Fruit fly (Drosophila melanogaster): ENCODE results near the gene CG7453.
A peak's percentile ranks its signal among the peaks of the same experiment; 100 is the strongest.

Gene CG7453

dm6 chrX:19187624-19188085, 7.7 kb downstream of the CG7453 start, which contains the start of gene Mec2 (continued):
- TF ChIP-seq CG18599 (GFP tag; optimal IDR thresholded peaks at IDR 0.05) (peak; percentile 36), CG17328 (GFP tag; IDR thresholded peaks at IDR 0.05) (peak; percentile 62), rib (GFP tag; IDR thresholded peaks at IDR 0.05) (no peak), Neu2 (GFP tag; optimal IDR thresholded peaks at IDR 0.05; ENCODE audit: borderline replicate concordance) (no peak), CG16779 (GFP tag; IDR thresholded peaks at IDR 0.05) (no peak), Elba2 (GFP tag; optimal IDR thresholded peaks at IDR 0.05) (no peak), ham (GFP tag; IDR thresholded peaks at IDR 0.05) (no peak), CG2116 (GFP tag; optimal IDR thresholded peaks at IDR 0.05) (no peak), Myb (GFP tag; optimal IDR thresholded peaks at IDR 0.05) (peak; percentile 53), Hr39 (optimal IDR thresholded peaks at IDR 0.05) (no peak), ap (GFP tag; IDR thresholded peaks at IDR 0.05) (peak; percentile 38; the same call in 1 of the 2 replicates), Lim3 (GFP tag; IDR thresholded peaks at IDR 0.05) (no peak), CG12942 (GFP tag; optimal IDR thresholded peaks at IDR 0.05) (peak; percentile 58), fd64A (GFP tag; optimal IDR thresholded peaks at IDR 0.05) (no peak), CG17912 (GFP tag; optimal IDR thresholded peaks at IDR 0.05) (no peak), Doc3 (GFP tag; IDR thresholded peaks at IDR 0.05; ENCODE audit: partially characterized antibody) (no peak), CG8478 (optimal IDR thresholded peaks at IDR 0.05) (no peak), Taf1 (GFP tag; IDR thresholded peaks at IDR 0.05) (no peak), CG13424 (tag; optimal IDR thresholded peaks at IDR 0.05) (peak; percentile 1), Oli (tag; optimal IDR thresholded peaks at IDR 0.05) (peak; percentile 62), CG1832 (GFP tag; optimal IDR thresholded peaks at IDR 0.05) (no peak), Drgx (GFP tag; IDR thresholded peaks at IDR 0.05) (peak; percentile 72), Awh (GFP tag; IDR thresholded peaks at IDR 0.05) (0 out of 2 replicates have a peak, but pooled peaks have one; percentile 14), CG2712 (tag; optimal IDR thresholded peaks at IDR 0.05) (peak; percentile 30), bbx (GFP tag; IDR thresholded peaks at IDR 0.05; ENCODE audit: partially characterized antibody) (no peak), cato (GFP tag; optimal IDR thresholded peaks at IDR 0.05; ENCODE audit: borderline replicate concordance) (no peak), sens-2 (GFP tag; IDR thresholded peaks at IDR 0.05) (no peak), corto (GFP tag; optimal IDR thresholded peaks at IDR 0.05) (peak; percentile 52), YL-1 (GFP tag; optimal IDR thresholded peaks at IDR 0.05) (no peak), jigr1 (GFP tag; IDR thresholded peaks at IDR 0.05) (no peak), Dad (GFP tag; optimal IDR thresholded peaks at IDR 0.05) (peak; percentile 35), CG30403 (GFP tag; optimal IDR thresholded peaks at IDR 0.05) (peak; percentile 47), grn (GFP tag; optimal IDR thresholded peaks at IDR 0.05) (no peak), cwo (GFP tag; optimal IDR thresholded peaks at IDR 0.05) (no peak), Max (GFP tag; optimal IDR thresholded peaks at IDR 0.05) (no peak), hth (optimal IDR thresholded peaks at IDR 0.05) (no peak), vnd (GFP tag; IDR thresholded peaks at IDR 0.05; ENCODE audit: partially characterized antibody) (no peak), Hr78 (GFP tag; optimal IDR thresholded peaks at IDR 0.05) (peak in 1 of 2 experiments; percentile 83), Mrtf (GFP tag; IDR thresholded peaks at IDR 0.05) (0 out of 3 replicates have a peak, but pooled peaks have one; percentile 38), Dip3 (GFP tag; optimal IDR thresholded peaks at IDR 0.05) (peak; percentile 4), CG15601 (tag; optimal IDR thresholded peaks at IDR 0.05) (no peak), row (GFP tag; IDR thresholded peaks at IDR 0.05) (peak; percentile 86), HLH3B (GFP tag; IDR thresholded peaks at IDR 0.05) (peak; percentile 62), fd102C (GFP tag; optimal IDR thresholded peaks at IDR 0.05) (no peak), Opbp (GFP tag; IDR thresholded peaks at IDR 0.05; ENCODE audit: partially characterized antibody) (no peak), pb (GFP tag; optimal IDR thresholded peaks at IDR 0.05) (peak; percentile 52), trh (GFP tag; optimal IDR thresholded peaks at IDR 0.05) (no peak), Tbp (GFP tag; optimal IDR thresholded peaks at IDR 0.05) (no peak), CG6765 (GFP tag; optimal IDR thresholded peaks at IDR 0.05) (no peak), MTF-1 (GFP tag; optimal IDR thresholded peaks at IDR 0.05; ENCODE audit: borderline replicate concordance) (no peak), chif (GFP tag; optimal IDR thresholded peaks at IDR 0.05) (peak; percentile 68 to 70), Antp (GFP tag; optimal IDR thresholded peaks at IDR 0.05) (peak; percentile 54)
